Worm (Caenorhabditis elegans): Measurements from ENCODE around the gene F13B12.3.

- TF ChIP-seq ama-1 (optimal IDR thresholded peaks at IDR 0.05) (no peak), ceh-20 (GFP tag; IDR thresholded peaks at IDR 0.05) (no peak), fkh-10 (GFP tag; optimal IDR thresholded peaks at IDR 0.05) (no peak), ctbp-1 (GFP tag; IDR thresholded peaks at IDR 0.05) (no peak), egl-43 (GFP tag; IDR thresholded peaks at IDR 0.05) (no peak), unc-130 (GFP tag; optimal IDR thresholded peaks at IDR 0.05) (no peak), Y75B8A.6 (GFP tag; IDR thresholded peaks at IDR 0.05) (no peak)
Observed at ce11 chrIV:10463987-10464638, 25.2 kb downstream of the F13B12.3 start, which contains the start of gene ugt-43.
